Worm (Caenorhabditis elegans): ENCODE measurements around the gene nspd-3.

- TF ChIP-seq him-1 (tag; optimal IDR thresholded peaks at IDR 0.05) (no peak), dao-5 (tag; optimal IDR thresholded peaks at IDR 0.05) (no peak)
These were observed 10.4 kb downstream of the nspd-3 start, which contains the start of gene soc-2 for ce11 chrIV:5152391-5152790.

Data from whole organism, L4/young adult.